Worm (Caenorhabditis elegans) whole organism, midembryonic: Measurements from ENCODE around the gene egl-47.

Experiments used
- flt-1 ChIP-seq: fragments of 200-800 bp; sonication (Bioruptor generic); IDR thresholded peaks from 2 replicates; pipeline ENCODE4 v1.3.6; 2022; ENCODE audit warnings: missing genetic modification characterization, missing compliant biosample characterization
- med-1 ChIP-seq: sonication (generic microtip); optimal IDR thresholded peaks from 2 replicates; lab custom pipeline; 2017; ENCODE audit warnings: missing genetic modification characterization, mild to moderate bottlenecking, missing compliant biosample characterization, antibody characterized with exemption, missing genetic modification reagents; ENCODE audit not compliant: insufficient read depth
- ref-1 ChIP-seq: fragments of 200-800 bp; sonication (Bioruptor generic); conservative IDR thresholded peaks from 2 replicates; pipeline ENCODE4 v1.3.6; 2022; ENCODE audit warnings: missing genetic modification reagents, missing genetic modification characterization, missing compliant biosample characterization
- ztf-23 ChIP-seq: fragments of 200-800 bp; sonication (Bioruptor generic); IDR thresholded peaks from 2 replicates; pipeline ENCODE4 v1.3.6; 2022; ENCODE audit warnings: missing genetic modification reagents, missing genetic modification characterization, missing compliant biosample characterization

DNA sequence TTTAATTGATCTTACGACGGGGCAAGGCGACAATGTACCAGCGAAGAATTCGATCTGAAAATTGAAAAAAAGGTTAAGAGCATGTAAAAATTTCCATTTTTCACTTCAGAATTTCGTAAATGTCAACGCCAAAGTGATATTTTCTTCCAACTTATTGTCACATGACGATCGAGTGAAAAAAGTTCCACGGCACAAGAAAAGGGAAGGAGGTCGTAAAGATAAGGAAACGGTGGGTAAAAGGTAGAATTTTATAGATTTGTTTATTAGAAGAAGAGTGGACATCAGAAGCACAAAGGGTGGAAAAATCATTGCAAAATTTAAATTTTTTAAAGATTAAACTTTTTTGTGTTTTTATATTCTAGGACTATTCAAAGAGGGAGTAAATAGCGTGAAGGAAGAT, 28.6 kb downstream of the egl-47 start:
- no peak for TF ChIP-seq flt-1 (GFP tag; lab: Robert Waterston, UW)
- no peak for TF ChIP-seq ztf-23 (GFP tag; lab: Robert Waterston, UW)
- TF ChIP-seq med-1: no peak
- no peak for TF ChIP-seq ref-1
